Fruit fly (Drosophila melanogaster) whole organism, embryonic: ENCODE measurements around the gene Dlip1.

Experiments
- Ada2b ChIP-seq: fragments of 200-800 bp; sonication (Bioruptor generic); IDR thresholded peaks from 2 replicates; pipeline ENCODE4 v1.3.6; 2022; ENCODE audit warnings: missing biosample characterization, missing genetic modification characterization
- BtbVII ChIP-seq: fragments of 200-800 bp; sonication (Bioruptor generic); optimal IDR thresholded peaks from 3 replicates; lab custom pipeline; 2017; ENCODE audit warnings: missing biosample characterization, mild to moderate bottlenecking, missing genetic modification characterization
- CG10274 ChIP-seq: fragments of 200-800 bp; sonication (Bioruptor generic); optimal IDR thresholded peaks from 3 replicates; lab custom pipeline; 2017; ENCODE audit warnings: missing biosample characterization, mild to moderate bottlenecking, missing genetic modification characterization
- CG11398 ChIP-seq: fragments of 200-800 bp; sonication (Bioruptor generic); optimal IDR thresholded peaks from 2 replicates; lab custom pipeline; 2016; ENCODE audit warnings: missing biosample characterization, missing genetic modification characterization
- CG13894 ChIP-seq: fragments of 200-800 bp; sonication (Bioruptor generic); optimal IDR thresholded peaks from 3 replicates; lab custom pipeline; 2018; ENCODE audit warnings: missing biosample characterization, mild to moderate bottlenecking, missing genetic modification characterization, moderate library complexity
- CG16779 ChIP-seq: fragments of 200-800 bp; sonication (Bioruptor generic); IDR thresholded peaks from 2 replicates; pipeline ENCODE4 v1.3.6; 2022; ENCODE audit warnings: missing biosample characterization, missing genetic modification characterization
- CG2116 ChIP-seq: fragments of 200-800 bp; sonication (Bioruptor generic); optimal IDR thresholded peaks from 3 replicates; lab custom pipeline; 2018; ENCODE audit warnings: missing biosample characterization, mild to moderate bottlenecking, missing genetic modification characterization
- CG2889 ChIP-seq: fragments of 200-800 bp; sonication (Bioruptor generic); IDR thresholded peaks from 3 replicates; pipeline ENCODE4 v1.3.6; 2022; ENCODE audit warnings: missing biosample characterization, missing genetic modification characterization
- CG3065 ChIP-seq: fragments of 200-800 bp; sonication (Bioruptor generic); optimal IDR thresholded peaks from 2 replicates; lab custom pipeline; 2016; ENCODE audit warnings: missing biosample characterization, missing genetic modification characterization
- CG31441 ChIP-seq: fragments of 200-800 bp; sonication (Bioruptor generic); IDR thresholded peaks from 2 replicates; pipeline ENCODE4 v1.3.6; 2022; ENCODE audit warnings: missing biosample characterization, missing genetic modification characterization
- CG34224 ChIP-seq: fragments of 200-800 bp; sonication (Bioruptor generic); IDR thresholded peaks from 3 replicates; pipeline ENCODE4 v1.3.6; 2022; ENCODE audit warnings: missing biosample characterization, missing genetic modification characterization; ENCODE audit not compliant: partially characterized antibody
- CG34376 ChIP-seq: fragments of 200-800 bp; sonication (Bioruptor generic); optimal IDR thresholded peaks from 2 replicates; lab custom pipeline; 2018; ENCODE audit warnings: missing biosample characterization, mild to moderate bottlenecking, missing genetic modification characterization
- CG3726 ChIP-seq: fragments of 200-800 bp; sonication (Bioruptor generic); IDR thresholded peaks from 3 replicates; pipeline ENCODE4, ENCODE4 v1.3.6; 2022; ENCODE audit warnings: missing biosample characterization, missing genetic modification characterization
- CG4360 ChIP-seq: fragments of 200-800 bp; sonication (Bioruptor generic); IDR thresholded peaks from 2 replicates; pipeline ENCODE4 v1.3.6; 2022; ENCODE audit warnings: missing biosample characterization, missing genetic modification characterization
- CG4424 ChIP-seq: fragments of 200-800 bp; sonication (Bioruptor generic); optimal IDR thresholded peaks from 3 replicates; lab custom pipeline; 2016; ENCODE audit warnings: missing biosample characterization, missing genetic modification characterization
- CG4730 ChIP-seq: fragments of 200-800 bp; sonication (Bioruptor generic); IDR thresholded peaks from 2 replicates; pipeline ENCODE4 v1.3.6; 2022; ENCODE audit warnings: missing biosample characterization, missing genetic modification characterization
- CG6654 ChIP-seq: fragments of 200-800 bp; sonication (Bioruptor generic); optimal IDR thresholded peaks from 2 replicates; lab custom pipeline; 2017; ENCODE audit warnings: missing biosample characterization, mild to moderate bottlenecking, missing genetic modification characterization
- CG7745 ChIP-seq: fragments of 200-800 bp; sonication (Bioruptor generic); optimal IDR thresholded peaks from 2 replicates; lab custom pipeline; 2018; ENCODE audit warnings: missing biosample characterization, mild to moderate bottlenecking, missing genetic modification characterization, moderate library complexity
- CG7786 ChIP-seq: fragments of 200-800 bp; sonication (Bioruptor generic); optimal IDR thresholded peaks from 2 replicates; lab custom pipeline; 2016; ENCODE audit warnings: missing biosample characterization, missing genetic modification characterization
- CG7963 ChIP-seq: fragments of 200-800 bp; sonication (Bioruptor generic); IDR thresholded peaks from 3 replicates; pipeline ENCODE4 v1.3.6; 2022; ENCODE audit warnings: missing biosample characterization, missing genetic modification characterization; ENCODE audit not compliant: partially characterized antibody
- CG8765 ChIP-seq: fragments of 200-800 bp; sonication (Bioruptor generic); IDR thresholded peaks from 2 replicates; pipeline ENCODE4 v1.3.6; 2022; ENCODE audit warnings: missing biosample characterization, missing genetic modification characterization
- CG9609 ChIP-seq: fragments of 200-800 bp; sonication (Bioruptor generic); optimal IDR thresholded peaks from 3 replicates; lab custom pipeline; 2016; ENCODE audit warnings: missing biosample characterization, missing genetic modification characterization
- CTCF ChIP-seq: fragments of 200-800 bp; sonication (Bioruptor generic); optimal IDR thresholded peaks from 2 replicates; lab custom pipeline; 2017; ENCODE audit warnings: missing biosample characterization, mild to moderate bottlenecking, missing genetic modification characterization, moderate library complexity
- D19A ChIP-seq: fragments of 200-800 bp; optimal IDR thresholded peaks from 3 replicates; lab custom pipeline; 2019; ENCODE audit warnings: missing biosample characterization, mild to moderate bottlenecking, missing genetic modification characterization, moderate library complexity
- Dad ChIP-seq: fragments of 200-800 bp; sonication (Bioruptor generic); optimal IDR thresholded peaks from 3 replicates; lab custom pipeline; 2016; ENCODE audit warnings: missing biosample characterization, missing genetic modification characterization
- Dek ChIP-seq: fragments of 200-800 bp; sonication (Bioruptor generic); optimal IDR thresholded peaks from 3 replicates; lab custom pipeline; 2019; ENCODE audit warnings: missing biosample characterization, mild to moderate bottlenecking, missing genetic modification characterization, moderate library complexity
- H15 ChIP-seq: fragments of 200-800 bp; sonication (Bioruptor generic); IDR thresholded peaks from 3 replicates; pipeline ENCODE4 v1.3.6; 2022; ENCODE audit warnings: missing biosample characterization, missing genetic modification characterization
- MBD-R2 ChIP-seq: fragments of 200-800 bp; sonication (Bioruptor generic); IDR thresholded peaks from 2 replicates; pipeline ENCODE4 v1.3.6; 2022; ENCODE audit warnings: missing biosample characterization, missing genetic modification characterization
- Opbp ChIP-seq: fragments of 200-800 bp; sonication (Bioruptor generic); IDR thresholded peaks from 3 replicates; pipeline ENCODE4 v1.3.6; 2022; ENCODE audit warnings: missing biosample characterization, missing genetic modification characterization; ENCODE audit not compliant: partially characterized antibody
- Ravus ChIP-seq: fragments of 200-800 bp; sonication (Bioruptor generic); IDR thresholded peaks from 2 replicates; pipeline ENCODE4 v1.3.6; 2022; ENCODE audit warnings: missing biosample characterization, missing genetic modification characterization
- Spps ChIP-seq: fragments of 200-800 bp; sonication (Bioruptor generic); optimal IDR thresholded peaks from 2 replicates; lab custom pipeline; 2018; ENCODE audit warnings: missing biosample characterization, mild to moderate bottlenecking, missing genetic modification characterization
- Xrp1 ChIP-seq: fragments of 200-800 bp; sonication (Bioruptor generic); IDR thresholded peaks from 2 replicates; pipeline ENCODE4 v1.3.6; 2022; ENCODE audit warnings: missing biosample characterization, missing genetic modification characterization
- br ChIP-seq: fragments of >200 bp; optimal IDR thresholded peaks from 2 replicates; lab custom pipeline; 2017
- bsh ChIP-seq, 2 experiments: fragments of 200-800 bp; sonication (Bioruptor generic); optimal IDR thresholded peaks; 2 replicates each; lab custom pipeline; 2017 to 2018; ENCODE audit warnings: mild to moderate bottlenecking in 2 of 2, missing biosample characterization in 2 of 2, missing genetic modification characterization in 2 of 2, moderate library complexity in 1 of 2
- cad ChIP-seq: fragments of >200 bp; optimal IDR thresholded peaks from 2 replicates; lab custom pipeline; 2017; ENCODE audit warnings: missing biosample characterization, missing genetic modification characterization
- chif ChIP-seq, 2 experiments: fragments of 200-800 bp; sonication (Bioruptor generic); optimal IDR thresholded peaks; 3 replicates each; lab custom pipeline; 2016; ENCODE audit warnings: missing biosample characterization in 2 of 2, missing genetic modification characterization in 2 of 2
- ci ChIP-seq: fragments of 200-800 bp; sonication (Bioruptor generic); IDR thresholded peaks from 3 replicates; pipeline ENCODE4 v1.3.6; 2022; ENCODE audit warnings: missing biosample characterization, missing genetic modification characterization
- danr ChIP-seq: fragments of 200-800 bp; sonication (Bioruptor generic); IDR thresholded peaks from 2 replicates; pipeline ENCODE4 v1.3.6; 2022; ENCODE audit warnings: missing biosample characterization, missing genetic modification characterization
- ems ChIP-seq: fragments of 200-800 bp; sonication (Bioruptor generic); optimal IDR thresholded peaks from 3 replicates; lab custom pipeline; 2016; ENCODE audit warnings: missing biosample characterization, missing genetic modification characterization
- ewg ChIP-seq: fragments of 200-800 bp; sonication (Bioruptor generic); optimal IDR thresholded peaks from 3 replicates; lab custom pipeline; 2017; ENCODE audit warnings: mild to moderate bottlenecking, missing biosample characterization, missing genetic modification reagents, missing genetic modification characterization
- fd102C ChIP-seq: fragments of 200-800 bp; sonication (Bioruptor generic); optimal IDR thresholded peaks from 2 replicates; lab custom pipeline; 2018; ENCODE audit warnings: missing biosample characterization, mild to moderate bottlenecking, missing genetic modification characterization, moderate library complexity
- gro ChIP-seq: fragments of 200-800 bp; sonication (Bioruptor generic); optimal IDR thresholded peaks from 2 replicates; lab custom pipeline; 2016; ENCODE audit warnings: missing biosample characterization, missing genetic modification characterization
- hkb ChIP-seq, 2 experiments: fragments of 200-800 bp in 1 of 2; fragments of >200 bp in 1 of 2; sonication (Bioruptor generic) in 1 of 2; IDR thresholded peaks in 1 of 2; optimal IDR thresholded peaks in 1 of 2; 2 replicates each; pipeline versions ENCODE4 v1.3.6 to Lab custom; 2017 to 2022; ENCODE audit warnings: missing biosample characterization in 1 of 2, missing genetic modification characterization in 1 of 2
- ken ChIP-seq: fragments of 200-800 bp; sonication (Bioruptor generic); IDR thresholded peaks from 3 replicates; pipeline ENCODE4 v1.3.6; 2022; ENCODE audit warnings: missing biosample characterization, missing genetic modification characterization
- mld ChIP-seq: fragments of 200-800 bp; sonication (Bioruptor generic); IDR thresholded peaks from 3 replicates; pipeline ENCODE4 v1.3.6; 2022; ENCODE audit warnings: missing biosample characterization, missing genetic modification characterization; ENCODE audit not compliant: partially characterized antibody
- prd ChIP-seq, 3 experiments: fragments of >200 bp in 2 of 3; fragments of 200-800 bp in 1 of 3; sonication (Bioruptor generic) in 1 of 3; optimal IDR thresholded peaks in 2 of 3; IDR thresholded peaks in 1 of 3; 2 replicates in 2 of 3; 3 replicates in 1 of 3; pipeline versions ENCODE4 v1.3.6 to Lab custom; 2017 to 2022; ENCODE audit warnings: missing biosample characterization in 1 of 3, missing genetic modification characterization in 1 of 3
- seq ChIP-seq: fragments of 200-800 bp; sonication (Bioruptor generic); IDR thresholded peaks from 2 replicates; pipeline ENCODE4 v1.3.6; 2022; ENCODE audit warnings: missing biosample characterization, missing genetic modification characterization
- sr ChIP-seq: fragments of 200-800 bp; sonication (Bioruptor generic); IDR thresholded peaks from 3 replicates; pipeline ENCODE4 v1.3.6; 2022; ENCODE audit warnings: missing biosample characterization, missing genetic modification characterization
- stwl ChIP-seq: fragments of 200-800 bp; sonication (Bioruptor generic); optimal IDR thresholded peaks from 3 replicates; lab custom pipeline; 2018; ENCODE audit warnings: missing biosample characterization, mild to moderate bottlenecking, missing genetic modification characterization, moderate library complexity
- tll ChIP-seq, 2 experiments: fragments of 200-800 bp in 1 of 2; fragments of >200 bp in 1 of 2; sonication (Bioruptor generic) in 1 of 2; optimal IDR thresholded peaks; 2 replicates each; lab custom pipeline; 2017 to 2019; ENCODE audit warnings: missing biosample characterization in 2 of 2, missing genetic modification characterization in 2 of 2, mild to moderate bottlenecking in 1 of 2, moderate library complexity in 1 of 2
- z ChIP-seq: fragments of 200-800 bp; sonication (Bioruptor generic); IDR thresholded peaks from 3 replicates; pipeline ENCODE4 v1.3.6; 2022; ENCODE audit warnings: missing biosample characterization, missing genetic modification characterization
- zen2 ChIP-seq: fragments of 200-800 bp; sonication (Bioruptor generic); IDR thresholded peaks from 3 replicates; pipeline ENCODE4 v1.3.6; 2022; ENCODE audit warnings: missing biosample characterization, missing genetic modification characterization; ENCODE audit not compliant: partially characterized antibody

Dlip1 gene

dm6 chrX:9161912-9162311 is 3.5 kb downstream of the Dlip1 start, which contains the start of the genes Zpr1 and CG44532 (continued):
- TF ChIP-seq CG7745 (no peak), CG31441 (no peak), Opbp (GFP tag; lab: Robert Waterston, UW) (peak; percentile 74), danr (GFP tag; lab: Robert Waterston, UW) (no peak), CG4730 (GFP tag; lab: Robert Waterston, UW) (no peak), cad (GFP tag; lab: Kevin White, UChicago) (no peak), mld (GFP tag; lab: Robert Waterston, UW) (no peak), Xrp1 (GFP tag; lab: Robert Waterston, UW) (no peak), BtbVII (GFP tag; lab: Kevin White, UChicago) (no peak), ken (GFP tag; lab: Robert Waterston, UW) (no peak), Dad (GFP tag; lab: Kevin White, UChicago) (no peak), CG11398 (GFP tag; lab: Kevin White, UChicago) (no peak), Ada2b (GFP tag; lab: Robert Waterston, UW) (no peak), z (GFP tag; lab: Robert Waterston, UW) (no peak), zen2 (peak; percentile 20; the same call in 1 of the 3 replicates), CG16779 (GFP tag; lab: Robert Waterston, UW) (no peak), ewg (GFP tag; lab: Kevin White, UChicago) (no peak), ci (GFP tag; lab: Robert Waterston, UW) (no peak), CG7963 (GFP tag; lab: Robert Waterston, UW) (peak; percentile 49; the same call in 1 of the 3 replicates), Ravus (no peak), CG8765 (GFP tag; lab: Robert Waterston, UW) (no peak), tll (GFP tag; optimal IDR thresholded peaks at IDR 0.05; lab: Kevin White, UChicago) (no peak), D19A (tag; lab: Kevin White, UChicago) (no peak), CG10274 (GFP tag; lab: Kevin White, UChicago) (no peak), sr (no peak), Dek (tag; lab: Kevin White, UChicago) (no peak), CG2889 (GFP tag; lab: Robert Waterston, UW) (no peak), CG7786 (GFP tag; lab: Kevin White, UChicago) (no peak), fd102C (GFP tag; lab: Kevin White, UChicago) (no peak), CG13894 (tag; lab: Kevin White, UChicago) (no peak), H15 (GFP tag; lab: Robert Waterston, UW) (no peak), prd (optimal IDR thresholded peaks at IDR 0.05; lab: Kevin White, UChicago) (no peak), prd (GFP tag; IDR thresholded peaks at IDR 0.05; lab: Robert Waterston, UW) (no peak), CG4424 (GFP tag; lab: Kevin White, UChicago) (no peak), hkb (optimal IDR thresholded peaks at IDR 0.05; lab: Kevin White, UChicago) (no peak), hkb (GFP tag; IDR thresholded peaks at IDR 0.05; lab: Robert Waterston, UW) (no peak), stwl (tag; lab: Kevin White, UChicago) (peak; percentile 24), ems (no peak), bsh (GFP tag; optimal IDR thresholded peaks at IDR 0.05; lab: Kevin White, UChicago) (no peak), CG9609 (no peak), chif (GFP tag; optimal IDR thresholded peaks at IDR 0.05; lab: Kevin White, UChicago) (no peak), MBD-R2 (peak; percentile 66), CG6654 (GFP tag; lab: Kevin White, UChicago) (no peak), Spps (tag; lab: Kevin White, UChicago) (no peak), CG2116 (GFP tag; lab: Kevin White, UChicago) (no peak), br (lab: Kevin White, UChicago) (no peak), CG34376 (GFP tag; lab: Kevin White, UChicago) (no peak), CG3726 (GFP tag; lab: Robert Waterston, UW) (no peak), CG4360 (GFP tag; lab: Robert Waterston, UW) (no peak), seq (GFP tag; lab: Robert Waterston, UW) (no peak), CG3065 (GFP tag; lab: Kevin White, UChicago) (no peak), gro (GFP tag; lab: Kevin White, UChicago) (no peak), CTCF (GFP tag; lab: Kevin White, UChicago) (no peak), CG34224 (peak; percentile 52)
